Worm (Caenorhabditis elegans) whole organism, mixed stage, embryonic: ENCODE measurements around the gene cash-1.

ENCODE experiments used
- M03D4.4 ChIP-seq: sonication (generic microtip); optimal IDR thresholded peaks from 2 replicates; lab custom pipeline; 2017; ENCODE audit warnings: mild to moderate bottlenecking, missing genetic modification characterization, missing compliant biosample characterization
- bed-3 ChIP-seq: fragments of 200-800 bp; sonication (Bioruptor generic); optimal IDR thresholded peaks from 3 replicates; lab custom pipeline; 2018; ENCODE audit warnings: mild to moderate bottlenecking, missing genetic modification characterization, moderate library complexity, missing compliant biosample characterization
- blmp-1 ChIP-seq: fragments of 150-350 bp; optimal IDR thresholded peaks from 2 replicates; lab custom pipeline; 2014; ENCODE audit warnings: missing biosample characterization, missing genetic modification characterization
- ceh-39 ChIP-seq: fragments of 150-350 bp; optimal IDR thresholded peaks from 2 replicates; lab custom pipeline; 2014; ENCODE audit warnings: missing biosample characterization, missing genetic modification characterization
- ceh-43 ChIP-seq: fragments of 200-800 bp; sonication (Bioruptor generic); optimal IDR thresholded peaks from 2 replicates; lab custom pipeline; 2018; ENCODE audit warnings: mild to moderate bottlenecking, missing genetic modification characterization, moderate library complexity, missing compliant biosample characterization
- ceh-83 ChIP-seq: fragments of 200-800 bp; sonication (Bioruptor generic); optimal IDR thresholded peaks from 2 replicates; lab custom pipeline; 2018; ENCODE audit warnings: mild to moderate bottlenecking, missing genetic modification characterization, missing compliant biosample characterization
- ces-1 ChIP-seq: fragments of 150-350 bp; optimal IDR thresholded peaks from 2 replicates; lab custom pipeline; 2014; ENCODE audit warnings: missing biosample characterization, missing genetic modification reagents, missing genetic modification characterization
- cnd-1 ChIP-seq: fragments of 200-800 bp; sonication (Bioruptor generic); optimal IDR thresholded peaks from 2 replicates; lab custom pipeline; 2018; ENCODE audit warnings: mild to moderate bottlenecking, missing genetic modification characterization, missing compliant biosample characterization
- drap-1 ChIP-seq: fragments of 200-800 bp; sonication (Bioruptor generic); optimal IDR thresholded peaks from 3 replicates; lab custom pipeline; 2018; ENCODE audit warnings: mild to moderate bottlenecking, missing genetic modification characterization, missing compliant biosample characterization
- elt-1 ChIP-seq: sonication (generic microtip); optimal IDR thresholded peaks from 2 replicates; lab custom pipeline; 2017; ENCODE audit warnings: missing genetic modification characterization, mild to moderate bottlenecking, missing compliant biosample characterization, antibody characterized with exemption, moderate library complexity, borderline replicate concordance; ENCODE audit not compliant: insufficient read depth
- elt-3 ChIP-seq: fragments of 150-350 bp; optimal IDR thresholded peaks from 2 replicates; lab custom pipeline; 2014; ENCODE audit warnings: missing biosample characterization, missing genetic modification characterization
- flh-1 ChIP-seq: fragments of 200-800 bp; sonication (Bioruptor generic); optimal IDR thresholded peaks from 2 replicates; lab custom pipeline; 2018; ENCODE audit warnings: mild to moderate bottlenecking, missing genetic modification characterization, moderate library complexity, missing compliant biosample characterization
- ham-2 ChIP-seq: fragments of 200-800 bp; sonication (Bioruptor generic); optimal IDR thresholded peaks from 2 replicates; lab custom pipeline; 2018; ENCODE audit warnings: mild to moderate bottlenecking, missing genetic modification characterization, missing compliant biosample characterization
- hlh-1 ChIP-seq: fragments of 150-350 bp; optimal IDR thresholded peaks from 2 replicates; lab custom pipeline; 2014; ENCODE audit warnings: missing biosample characterization, missing genetic modification reagents, missing genetic modification characterization
- lin-13 ChIP-seq: fragments of 150-350 bp; optimal IDR thresholded peaks from 2 replicates; lab custom pipeline; 2014; ENCODE audit warnings: missing biosample characterization, missing genetic modification characterization
- lin-32 ChIP-seq: fragments of 200-800 bp; sonication (Bioruptor generic); optimal IDR thresholded peaks from 2 replicates; lab custom pipeline; 2018; ENCODE audit warnings: mild to moderate bottlenecking, missing genetic modification characterization, missing compliant biosample characterization
- lsy-2 ChIP-seq: fragments of 150-350 bp; optimal IDR thresholded peaks from 2 replicates; lab custom pipeline; 2014; ENCODE audit warnings: missing biosample characterization, missing genetic modification characterization
- mab-5 ChIP-seq: fragments of 150-350 bp; optimal IDR thresholded peaks from 2 replicates; lab custom pipeline; 2014; ENCODE audit warnings: missing biosample characterization, missing genetic modification characterization
- mep-1 ChIP-seq: fragments of 150-350 bp; optimal IDR thresholded peaks from 2 replicates; lab custom pipeline; 2017; ENCODE audit warnings: missing biosample characterization, missing genetic modification reagents, missing genetic modification characterization, inconsistent platforms
- mls-2 ChIP-seq: sonication (generic microtip); optimal IDR thresholded peaks from 2 replicates; lab custom pipeline; 2016; ENCODE audit warnings: mild to moderate bottlenecking, missing genetic modification characterization, moderate library complexity, missing compliant biosample characterization
- nhr-12 ChIP-seq: fragments of 150-350 bp; optimal IDR thresholded peaks from 2 replicates; lab custom pipeline; 2014; ENCODE audit warnings: missing biosample characterization, missing genetic modification characterization
- nhr-2 ChIP-seq: fragments of 150-350 bp; optimal IDR thresholded peaks from 2 replicates; lab custom pipeline; 2014; ENCODE audit warnings: missing biosample characterization, missing genetic modification characterization
- nhr-237 ChIP-seq: fragments of 150-350 bp; optimal IDR thresholded peaks from 2 replicates; lab custom pipeline; 2014; ENCODE audit warnings: missing biosample characterization, missing genetic modification characterization
- nhr-28 ChIP-seq: fragments of 150-350 bp; optimal IDR thresholded peaks from 2 replicates; lab custom pipeline; 2014; ENCODE audit warnings: missing biosample characterization, missing genetic modification characterization
- pha-4 ChIP-seq: fragments of 150-350 bp; optimal IDR thresholded peaks from 2 replicates; lab custom pipeline; 2018; ENCODE audit warnings: missing biosample characterization, missing genetic modification reagents, missing genetic modification characterization
- sem-2 ChIP-seq: fragments of 200-800 bp; sonication (Bioruptor generic); optimal IDR thresholded peaks from 2 replicates; lab custom pipeline; 2018; ENCODE audit warnings: mild to moderate bottlenecking, missing genetic modification characterization, missing compliant biosample characterization
- snpc-4 ChIP-seq: fragments of 150-350 bp; optimal IDR thresholded peaks from 2 replicates; lab custom pipeline; 2014; ENCODE audit warnings: missing biosample characterization, missing genetic modification characterization
- sptf-1 ChIP-seq: sonication (generic microtip); optimal IDR thresholded peaks from 2 replicates; lab custom pipeline; 2017; ENCODE audit warnings: mild to moderate bottlenecking, missing genetic modification characterization, moderate library complexity, missing compliant biosample characterization
- tbx-8 ChIP-seq: fragments of 200-800 bp; sonication (Bioruptor generic); optimal IDR thresholded peaks from 2 replicates; lab custom pipeline; 2018; ENCODE audit warnings: mild to moderate bottlenecking, missing genetic modification characterization, moderate library complexity, missing compliant biosample characterization
- unc-120 ChIP-seq: sonication (generic microtip); optimal IDR thresholded peaks from 2 replicates; lab custom pipeline; 2017; ENCODE audit warnings: missing genetic modification characterization, missing compliant biosample characterization; ENCODE audit not compliant: poor library complexity, severe bottlenecking
- unc-39 ChIP-seq: fragments of 150-350 bp; optimal IDR thresholded peaks from 2 replicates; lab custom pipeline; 2014; ENCODE audit warnings: missing biosample characterization, missing genetic modification characterization
- unc-62 ChIP-seq: fragments of 150-350 bp; optimal IDR thresholded peaks from 2 replicates; lab custom pipeline; 2014; ENCODE audit warnings: missing biosample characterization, missing genetic modification reagents, missing genetic modification characterization
- zip-8 ChIP-seq: fragments of 150-350 bp; optimal IDR thresholded peaks from 2 replicates; lab custom pipeline; 2014; ENCODE audit warnings: missing biosample characterization, missing genetic modification characterization
- ztf-11 ChIP-seq: fragments of 150-350 bp; optimal IDR thresholded peaks from 2 replicates; lab custom pipeline; 2014; ENCODE audit warnings: missing biosample characterization, missing genetic modification characterization

Gene cash-1

DNA sequence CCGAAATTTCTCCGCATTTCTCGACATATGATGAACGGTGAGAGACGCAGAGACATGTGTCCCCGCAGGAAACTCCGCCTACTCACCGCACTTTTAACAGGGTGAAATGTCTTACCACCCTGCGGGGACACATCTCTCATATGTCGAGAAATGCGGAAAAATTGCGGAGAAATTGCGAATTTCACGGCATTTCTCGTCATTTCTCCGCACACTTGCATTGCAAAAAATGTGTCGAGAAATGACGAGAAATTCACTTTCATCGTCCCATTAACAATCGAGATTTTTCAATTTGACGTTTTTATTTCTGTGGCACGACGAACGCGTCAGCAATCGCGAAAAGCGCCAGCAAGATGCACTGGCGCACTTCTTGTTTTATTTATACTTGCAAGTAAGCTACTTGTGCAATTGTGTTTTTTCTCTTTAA lies 20.1 kb upstream of the cash-1 start, which contains the start of gene K07C5.13:
K07C5.13 (plus strand) TSS at position 151 of the 424 bp plus-strand sequence.
- TF ChIP-seq cnd-1 (peak; percentile 25), lin-13 (tag; lab: Kevin White, UChicago) (peak; percentile 37), sptf-1 (tag; lab: Kevin White, UChicago) (peak; percentile 46), drap-1 (GFP tag; lab: Kevin White, UChicago) (peak; percentile 33)

DNA sequence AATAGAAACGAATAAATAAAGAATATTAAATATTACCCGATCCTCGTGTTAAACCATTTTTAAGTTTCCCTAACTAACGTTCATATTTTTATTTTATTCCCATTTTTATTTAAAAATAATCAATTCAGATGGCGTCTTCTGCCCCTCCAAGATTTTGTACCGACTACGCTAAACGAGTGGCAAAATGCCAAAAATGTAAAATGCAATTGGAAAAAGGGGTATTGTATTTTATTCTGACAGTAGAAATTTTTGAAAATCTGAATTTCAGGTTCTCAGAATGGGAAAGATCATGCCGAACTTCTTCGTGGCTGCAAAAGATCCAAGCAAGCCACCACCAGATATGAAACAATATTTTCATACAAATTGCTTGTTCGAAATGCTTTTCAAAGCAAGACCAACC lies 19.2 kb upstream of the cash-1 start, which contains the start of gene K07C5.3:
K07C5.3 (plus strand) TSS at position 129 of the 400 bp plus-strand sequence.
- no peak for TF ChIP-seq elt-3 (tag; lab: Kevin White, UChicago)
- TF ChIP-seq sptf-1 (tag; lab: Kevin White, UChicago), result no peak
- no peak for TF ChIP-seq unc-120 (tag; lab: Kevin White, UChicago)
- TF ChIP-seq mls-2 (tag; lab: Kevin White, UChicago), result no peak
- TF ChIP-seq ztf-11 (tag; lab: Kevin White, UChicago), result no peak
- no peak for TF ChIP-seq blmp-1
- TF ChIP-seq tbx-8 (GFP tag; lab: Kevin White, UChicago), result no peak
- TF ChIP-seq unc-62 (GFP tag; lab: Kevin White, UChicago), result no peak

DNA sequence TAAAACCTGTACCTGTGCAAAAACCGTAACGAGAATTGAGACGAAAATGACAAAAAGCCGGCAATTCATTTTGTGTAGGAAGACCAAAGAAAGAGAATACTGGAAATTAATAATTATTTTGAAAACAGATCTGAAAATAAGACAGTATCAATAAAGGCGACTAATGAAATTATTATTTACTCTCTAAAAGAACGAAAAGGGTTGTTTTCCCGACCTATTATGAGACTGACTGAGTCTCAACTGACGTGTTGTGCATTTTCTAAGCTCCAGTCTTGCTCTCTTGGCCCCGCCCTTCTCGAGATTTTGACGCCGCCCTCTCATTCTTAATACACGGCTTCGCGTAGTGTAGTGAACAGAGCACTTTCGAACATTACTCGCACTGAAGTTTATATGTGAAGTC lies 12.0 kb upstream of the cash-1 start, which contains the start of gene K07C5.9:
K07C5.9 (minus strand) TSS at position 101 of the 400 bp plus-strand sequence.
- TF ChIP-seq drap-1 (GFP tag; lab: Kevin White, UChicago) (no peak), ztf-11 (tag; lab: Kevin White, UChicago) (no peak), sem-2 (no peak), nhr-28 (tag; lab: Kevin White, UChicago) (no peak), hlh-1 (tag; lab: Kevin White, UChicago) (no peak), cnd-1 (no peak), elt-1 (tag; lab: Kevin White, UChicago) (no peak), ces-1 (no peak), elt-3 (tag; lab: Kevin White, UChicago) (no peak), unc-39 (tag; lab: Kevin White, UChicago) (no peak), pha-4 (tag; lab: Kevin White, UChicago) (no peak), nhr-2 (tag; lab: Kevin White, UChicago) (no peak), blmp-1 (no peak)

DNA sequence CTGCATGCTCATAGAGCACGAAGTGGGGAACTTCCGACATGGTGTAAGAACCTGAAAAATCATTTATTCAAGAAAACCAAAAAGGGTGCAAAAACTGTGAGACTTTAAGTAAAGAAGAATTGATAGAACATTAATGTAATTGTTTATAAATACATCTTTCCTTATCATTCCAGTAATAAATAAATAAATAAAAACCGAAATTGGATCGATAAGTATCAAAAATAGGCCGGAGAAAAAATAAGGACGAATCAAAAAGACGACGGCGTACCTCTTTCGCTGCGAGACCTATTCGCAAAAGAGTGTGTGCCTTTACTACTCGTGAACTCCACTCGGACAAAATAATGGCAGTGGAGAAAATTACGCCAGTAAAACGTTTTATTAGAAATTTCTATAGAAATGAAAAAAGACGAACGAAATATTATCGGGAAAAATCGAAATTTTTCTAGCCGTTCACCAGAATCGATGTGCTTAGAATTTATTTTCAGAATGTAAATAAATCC lies 9.1 kb upstream of the cash-1 start, which contains the start of gene nol-56:
nol-56 (minus strand) TSS at position 51 of the 500 bp plus-strand sequence.
- TF ChIP-seq sem-2 (no peak), pha-4 (tag; lab: Kevin White, UChicago) (peak; percentile 49), lsy-2 (tag; lab: Kevin White, UChicago) (peak; percentile 77), ceh-39 (peak; percentile 82), elt-3 (tag; lab: Kevin White, UChicago) (no peak), blmp-1 (no peak), nhr-237 (peak; percentile 45), unc-39 (tag; lab: Kevin White, UChicago) (no peak), nhr-28 (tag; lab: Kevin White, UChicago) (no peak), ham-2 (no peak), nhr-2 (tag; lab: Kevin White, UChicago) (no peak), ces-1 (peak; percentile 77), mep-1 (tag; lab: Kevin White, UChicago) (peak; percentile 64), cnd-1 (no peak), lin-13 (tag; lab: Kevin White, UChicago) (peak; percentile 56), hlh-1 (tag; lab: Kevin White, UChicago) (peak; percentile 53)

DNA sequence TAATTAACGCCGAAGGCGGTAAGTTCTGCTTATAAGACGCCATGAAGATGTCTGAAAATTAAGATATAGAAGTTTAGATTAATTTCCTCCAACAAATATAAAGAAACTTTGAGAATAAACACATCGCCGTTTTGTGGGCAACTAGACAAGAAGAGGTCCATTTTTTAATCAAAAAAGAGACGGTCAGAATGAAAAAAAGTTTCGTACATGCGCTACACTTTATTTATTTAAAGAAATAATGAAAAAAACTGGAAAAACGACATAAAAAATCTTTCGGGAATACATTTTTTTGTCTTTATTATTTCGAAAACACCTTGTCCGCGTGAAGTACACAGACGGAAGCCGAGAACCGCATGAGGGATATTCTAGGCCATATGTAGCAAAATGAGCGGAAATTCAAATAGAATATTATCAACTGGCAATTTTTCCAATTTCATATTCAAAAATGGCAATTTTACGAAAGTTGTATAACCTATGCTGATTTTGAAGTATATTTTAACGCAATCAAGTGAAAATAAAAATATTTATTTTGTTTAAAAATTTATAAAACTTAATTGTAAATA lies 6.2 kb upstream of the cash-1 start, which contains the start of gene sluh-7:
sluh-7 (minus strand) TSS at position 51 of the 563 bp plus-strand sequence.
- TF ChIP-seq ceh-39 (peak; percentile 42), ceh-43 (GFP tag; lab: Kevin White, UChicago) (no peak), lsy-2 (tag; lab: Kevin White, UChicago) (peak; percentile 72), sem-2 (no peak), ham-2 (no peak), unc-120 (tag; lab: Kevin White, UChicago) (peak; percentile 44), ceh-83 (GFP tag; lab: Kevin White, UChicago) (peak; percentile 5), mls-2 (tag; lab: Kevin White, UChicago) (no peak), cnd-1 (no peak), nhr-237 (peak; percentile 62), tbx-8 (GFP tag; lab: Kevin White, UChicago) (no peak), bed-3 (GFP tag; lab: Kevin White, UChicago) (no peak), mep-1 (tag; lab: Kevin White, UChicago) (peak; percentile 22), nhr-28 (tag; lab: Kevin White, UChicago) (no peak), elt-3 (tag; lab: Kevin White, UChicago) (no peak), hlh-1 (tag; lab: Kevin White, UChicago) (peak; percentile 1), snpc-4 (tag; lab: Kevin White, UChicago) (no peak), ztf-11 (tag; lab: Kevin White, UChicago) (no peak), ces-1 (peak; percentile 55), flh-1 (GFP tag; lab: Kevin White, UChicago) (no peak), M03D4.4 (tag; lab: Kevin White, UChicago) (no peak), nhr-2 (tag; lab: Kevin White, UChicago) (no peak), lin-32 (no peak), zip-8 (no peak), unc-39 (tag; lab: Kevin White, UChicago) (no peak), nhr-12 (tag; lab: Kevin White, UChicago) (no peak), drap-1 (GFP tag; lab: Kevin White, UChicago) (no peak), elt-1 (tag; lab: Kevin White, UChicago) (no peak), mab-5 (no peak), blmp-1 (no peak), lin-13 (tag; lab: Kevin White, UChicago) (peak; percentile 29), pha-4 (tag; lab: Kevin White, UChicago) (peak; percentile 49), sptf-1 (tag; lab: Kevin White, UChicago) (peak; percentile 66)
